Worm (Caenorhabditis elegans): Measurements from ENCODE around the gene toe-2.

ce11 chrII:6493709-6494326 lies 27.4 kb downstream of the toe-2 start:
- TF ChIP-seq ceh-13 (GFP tag; optimal IDR thresholded peaks at IDR 0.05) (no peak), hnd-1 (tag; optimal IDR thresholded peaks at IDR 0.05) (no peak), pes-1 (GFP tag; IDR thresholded peaks at IDR 0.05) (no peak), tbx-11 (GFP tag; IDR thresholded peaks at IDR 0.05) (0 out of 2 replicates have a peak, but pooled peaks have one; percentile 5), ama-1 (optimal IDR thresholded peaks at IDR 0.05) (no peak), F13C5.2 (tag; optimal IDR thresholded peaks at IDR 0.05) (peak; percentile 5), B0310.2 (tag; optimal IDR thresholded peaks at IDR 0.05) (no peak), flt-1 (GFP tag; IDR thresholded peaks at IDR 0.05) (no peak), aly-1 (tag; optimal IDR thresholded peaks at IDR 0.05) (no peak), tbx-37 (GFP tag; conservative IDR thresholded peaks at IDR 0.05) (no peak), tra-4 (tag; optimal IDR thresholded peaks at IDR 0.05) (no peak)

Data from whole organism, early embryonic.